Fruit fly (Drosophila melanogaster) whole organism, embryonic: ENCODE measurements around the gene Bili.

Experiments
- Abd-B ChIP-seq: fragments of 200-800 bp; sonication (Bioruptor generic); optimal IDR thresholded peaks from 2 replicates; lab custom pipeline; 2018; ENCODE audit warnings: missing biosample characterization, mild to moderate bottlenecking, missing genetic modification characterization, moderate library complexity
- Awh ChIP-seq: fragments of 200-800 bp; sonication (Bioruptor generic); IDR thresholded peaks from 2 replicates; pipeline ENCODE4, ENCODE4 v1.3.6; 2022; ENCODE audit warnings: missing biosample characterization, missing genetic modification characterization
- C15 ChIP-seq: fragments of 200-800 bp; sonication (Bioruptor generic); IDR thresholded peaks from 3 replicates; pipeline ENCODE4 v1.3.6; 2022; ENCODE audit warnings: missing biosample characterization, missing genetic modification characterization
- CG10147 ChIP-seq: fragments of 200-800 bp; sonication (Bioruptor generic); optimal IDR thresholded peaks from 2 replicates; lab custom pipeline; 2019; ENCODE audit warnings: missing biosample characterization, mild to moderate bottlenecking, missing genetic modification characterization, moderate library complexity
- CG1024 ChIP-seq: fragments of 200-800 bp; sonication (Bioruptor generic); IDR thresholded peaks from 2 replicates; pipeline ENCODE4 v1.3.6; 2022; ENCODE audit warnings: missing biosample characterization, missing genetic modification characterization
- CG10267 ChIP-seq: fragments of 200-800 bp; sonication (Bioruptor generic); optimal IDR thresholded peaks from 2 replicates; lab custom pipeline; 2018; ENCODE audit warnings: missing biosample characterization, mild to moderate bottlenecking, missing genetic modification characterization, moderate library complexity
- CG10979 ChIP-seq: fragments of 200-800 bp; sonication (Bioruptor generic); optimal IDR thresholded peaks from 2 replicates; lab custom pipeline; 2018; ENCODE audit warnings: missing biosample characterization, mild to moderate bottlenecking, missing genetic modification characterization, moderate library complexity
- CG11398 ChIP-seq: fragments of 200-800 bp; sonication (Bioruptor generic); optimal IDR thresholded peaks from 2 replicates; lab custom pipeline; 2016; ENCODE audit warnings: missing biosample characterization, missing genetic modification characterization
- CG1233 ChIP-seq: fragments of 200-800 bp; sonication (Bioruptor generic); optimal IDR thresholded peaks from 4 replicates; lab custom pipeline; 2018; ENCODE audit warnings: missing biosample characterization, mild to moderate bottlenecking, missing genetic modification characterization
- CG12391 ChIP-seq: fragments of 200-800 bp; sonication (Bioruptor generic); optimal IDR thresholded peaks from 3 replicates; lab custom pipeline; 2018; ENCODE audit warnings: missing biosample characterization, mild to moderate bottlenecking, missing genetic modification characterization, moderate library complexity
- CG13287 ChIP-seq: fragments of 200-800 bp; sonication (Bioruptor generic); IDR thresholded peaks from 2 replicates; pipeline ENCODE4 v1.3.6; 2022; ENCODE audit warnings: missing biosample characterization, missing genetic modification characterization; ENCODE audit not compliant: partially characterized antibody
- CG15601 ChIP-seq: fragments of 200-800 bp; sonication (Bioruptor generic); optimal IDR thresholded peaks from 3 replicates; lab custom pipeline; 2019; ENCODE audit warnings: missing biosample characterization, mild to moderate bottlenecking, missing genetic modification characterization, moderate library complexity
- CG17829 ChIP-seq: fragments of 200-800 bp; optimal IDR thresholded peaks from 2 replicates; lab custom pipeline; 2019; ENCODE audit warnings: missing biosample characterization, mild to moderate bottlenecking, missing genetic modification characterization, moderate library complexity
- CG17912 ChIP-seq: fragments of 200-800 bp; sonication (Bioruptor generic); optimal IDR thresholded peaks from 2 replicates; lab custom pipeline; 2018; ENCODE audit warnings: missing biosample characterization, mild to moderate bottlenecking, missing genetic modification characterization
- CG2712 ChIP-seq: fragments of 200-800 bp; optimal IDR thresholded peaks from 3 replicates; lab custom pipeline; 2019; ENCODE audit warnings: missing biosample characterization, mild to moderate bottlenecking, missing genetic modification characterization, moderate library complexity
- CG30020 ChIP-seq: fragments of 200-800 bp; optimal IDR thresholded peaks from 2 replicates; lab custom pipeline; 2019; ENCODE audit warnings: missing biosample characterization, mild to moderate bottlenecking, missing genetic modification characterization, moderate library complexity
- CG3163 ChIP-seq: fragments of 200-800 bp; sonication (Bioruptor generic); optimal IDR thresholded peaks from 3 replicates; lab custom pipeline; 2016; ENCODE audit warnings: missing biosample characterization, missing genetic modification characterization
- CG32532 ChIP-seq: fragments of 200-800 bp; sonication (Bioruptor generic); IDR thresholded peaks from 2 replicates; pipeline ENCODE4 v1.3.6; 2022; ENCODE audit warnings: missing biosample characterization, missing genetic modification characterization
- CG34376 ChIP-seq: fragments of 200-800 bp; sonication (Bioruptor generic); optimal IDR thresholded peaks from 2 replicates; lab custom pipeline; 2018; ENCODE audit warnings: missing biosample characterization, mild to moderate bottlenecking, missing genetic modification characterization
- CG7372 ChIP-seq: fragments of 200-800 bp; sonication (Bioruptor generic); IDR thresholded peaks from 2 replicates; pipeline ENCODE4 v1.3.6; 2022; ENCODE audit warnings: missing biosample characterization, missing genetic modification characterization
- CG8089 ChIP-seq: fragments of 200-800 bp; sonication (Bioruptor generic); optimal IDR thresholded peaks from 3 replicates; lab custom pipeline; 2016; ENCODE audit warnings: missing biosample characterization, missing genetic modification characterization
- CG8281 ChIP-seq: fragments of 200-800 bp; sonication (Bioruptor generic); optimal IDR thresholded peaks from 2 replicates; lab custom pipeline; 2018; ENCODE audit warnings: missing biosample characterization, mild to moderate bottlenecking, missing genetic modification characterization, moderate library complexity
- CG9727 ChIP-seq: fragments of 200-800 bp; sonication (Bioruptor generic); optimal IDR thresholded peaks from 3 replicates; lab custom pipeline; 2017; ENCODE audit warnings: missing biosample characterization, mild to moderate bottlenecking, missing genetic modification characterization
- Doc3 ChIP-seq: fragments of 200-800 bp; sonication (Bioruptor generic); IDR thresholded peaks from 3 replicates; pipeline ENCODE4 v1.3.6; 2022; ENCODE audit warnings: missing biosample characterization, missing genetic modification characterization; ENCODE audit not compliant: partially characterized antibody
- Ets97D ChIP-seq: fragments of 200-800 bp; sonication (Bioruptor generic); optimal IDR thresholded peaks from 3 replicates; lab custom pipeline; 2016; ENCODE audit warnings: missing biosample characterization, missing genetic modification characterization
- H2.0 ChIP-seq: fragments of 200-800 bp; sonication (Bioruptor generic); IDR thresholded peaks from 2 replicates; pipeline ENCODE4 v1.3.6; 2022; ENCODE audit warnings: missing biosample characterization, missing genetic modification characterization
- Jarid2 ChIP-seq: fragments of 200-800 bp; sonication (Bioruptor generic); optimal IDR thresholded peaks from 3 replicates; lab custom pipeline; 2017; ENCODE audit warnings: mild to moderate bottlenecking, missing biosample characterization, missing genetic modification reagents, missing genetic modification characterization
- Lim3 ChIP-seq: fragments of 200-800 bp; sonication (Bioruptor generic); IDR thresholded peaks from 2 replicates; pipeline ENCODE4 v1.3.6; 2022; ENCODE audit warnings: missing biosample characterization, missing genetic modification characterization
- MTF-1 ChIP-seq: fragments of 200-800 bp; sonication (Bioruptor generic); optimal IDR thresholded peaks from 2 replicates; lab custom pipeline; 2018; ENCODE audit warnings: missing biosample characterization, mild to moderate bottlenecking, missing genetic modification characterization, borderline replicate concordance
- Med ChIP-seq: fragments of 200-800 bp; sonication (Bioruptor generic); peaks from one replicate; lab custom pipeline; 2016; ENCODE audit warnings: missing biosample characterization, missing genetic modification characterization, mild to moderate bottlenecking, inconsistent platforms, moderate library complexity
- Opbp ChIP-seq: fragments of 200-800 bp; sonication (Bioruptor generic); IDR thresholded peaks from 3 replicates; pipeline ENCODE4 v1.3.6; 2022; ENCODE audit warnings: missing biosample characterization, missing genetic modification characterization; ENCODE audit not compliant: partially characterized antibody
- Rx ChIP-seq: fragments of 200-800 bp; sonication (Bioruptor generic); IDR thresholded peaks from 2 replicates; pipeline ENCODE4 v1.3.6; 2022; ENCODE audit warnings: missing biosample characterization, missing genetic modification characterization
- Sox100B ChIP-seq: fragments of 200-800 bp; sonication (Bioruptor generic); optimal IDR thresholded peaks from 3 replicates; lab custom pipeline; 2018; ENCODE audit warnings: missing biosample characterization, mild to moderate bottlenecking, missing genetic modification characterization
- Taf1 ChIP-seq: fragments of 200-800 bp; sonication (Bioruptor generic); IDR thresholded peaks from 2 replicates; pipeline ENCODE4 v1.3.6; 2022; ENCODE audit warnings: missing biosample characterization, missing genetic modification characterization
- ara ChIP-seq: fragments of 200-800 bp; sonication (Bioruptor generic); IDR thresholded peaks from 2 replicates; pipeline ENCODE4 v1.3.6; 2022; ENCODE audit warnings: missing biosample characterization, missing genetic modification characterization
- ato ChIP-seq: fragments of 200-800 bp; sonication (Bioruptor generic); IDR thresholded peaks from 2 replicates; pipeline ENCODE4 v1.3.6; 2022; ENCODE audit warnings: missing biosample characterization, missing genetic modification characterization; ENCODE audit not compliant: partially characterized antibody
- bsh ChIP-seq, 2 experiments: fragments of 200-800 bp; sonication (Bioruptor generic); optimal IDR thresholded peaks; 2 replicates each; lab custom pipeline; 2017 to 2018; ENCODE audit warnings: mild to moderate bottlenecking in 2 of 2, missing biosample characterization in 2 of 2, missing genetic modification characterization in 2 of 2, moderate library complexity in 1 of 2
- chinmo ChIP-seq: fragments of 200-800 bp; sonication (Bioruptor generic); IDR thresholded peaks from 4 replicates; pipeline ENCODE4 v1.3.6; 2022; ENCODE audit warnings: missing biosample characterization, missing genetic modification characterization; ENCODE audit not compliant: partially characterized antibody
- danr ChIP-seq: fragments of 200-800 bp; sonication (Bioruptor generic); IDR thresholded peaks from 2 replicates; pipeline ENCODE4 v1.3.6; 2022; ENCODE audit warnings: missing biosample characterization, missing genetic modification characterization
- disco-r ChIP-seq: fragments of 200-800 bp; sonication (Bioruptor generic); optimal IDR thresholded peaks from 2 replicates; lab custom pipeline; 2016; ENCODE audit warnings: missing biosample characterization, missing genetic modification characterization
- dm ChIP-seq: fragments of 200-800 bp; sonication (Bioruptor generic); optimal IDR thresholded peaks from 3 replicates; lab custom pipeline; 2016; ENCODE audit warnings: missing biosample characterization, missing genetic modification characterization
- gsb ChIP-seq: fragments of 200-800 bp; sonication (Bioruptor generic); IDR thresholded peaks from 2 replicates; pipeline ENCODE4 v1.3.6; 2022; ENCODE audit warnings: missing biosample characterization, missing genetic modification characterization
- ham ChIP-seq: fragments of 200-800 bp; sonication (Bioruptor generic); IDR thresholded peaks from 2 replicates; pipeline ENCODE4 v1.3.6; 2022; ENCODE audit warnings: missing biosample characterization, missing genetic modification characterization
- hbn ChIP-seq: fragments of 200-800 bp; sonication (Bioruptor generic); IDR thresholded peaks from 2 replicates; pipeline ENCODE4 v1.3.6; 2022; ENCODE audit warnings: missing biosample characterization, missing genetic modification characterization; ENCODE audit not compliant: partially characterized antibody
- mam ChIP-seq: fragments of 200-800 bp; sonication (Bioruptor generic); optimal IDR thresholded peaks from 3 replicates; lab custom pipeline; 2016; ENCODE audit warnings: missing biosample characterization, missing genetic modification characterization
- oc ChIP-seq: fragments of 200-800 bp; sonication (Bioruptor generic); optimal IDR thresholded peaks from 2 replicates; lab custom pipeline; 2018; ENCODE audit warnings: missing biosample characterization, mild to moderate bottlenecking, missing genetic modification characterization, moderate library complexity
- org-1 ChIP-seq: fragments of 200-800 bp; sonication (Bioruptor generic); optimal IDR thresholded peaks from 2 replicates; lab custom pipeline; 2017; ENCODE audit warnings: missing biosample characterization, missing genetic modification characterization
- pzg ChIP-seq: fragments of 200-800 bp; sonication (Bioruptor generic); optimal IDR thresholded peaks from 3 replicates; lab custom pipeline; 2018; ENCODE audit warnings: missing biosample characterization, mild to moderate bottlenecking, missing genetic modification characterization, moderate library complexity
- schlank ChIP-seq: fragments of 200-800 bp; sonication (Bioruptor generic); optimal IDR thresholded peaks from 2 replicates; lab custom pipeline; 2018; ENCODE audit warnings: missing biosample characterization, mild to moderate bottlenecking, missing genetic modification characterization
- shn ChIP-seq: fragments of 200-800 bp; sonication (Bioruptor generic); optimal IDR thresholded peaks from 3 replicates; lab custom pipeline; 2016; ENCODE audit warnings: missing biosample characterization, missing genetic modification characterization
- usp ChIP-seq: fragments of >200 bp; optimal IDR thresholded peaks from 2 replicates; lab custom pipeline; 2017; ENCODE audit warnings: missing biosample characterization, missing genetic modification characterization

The Bili gene

DNA sequence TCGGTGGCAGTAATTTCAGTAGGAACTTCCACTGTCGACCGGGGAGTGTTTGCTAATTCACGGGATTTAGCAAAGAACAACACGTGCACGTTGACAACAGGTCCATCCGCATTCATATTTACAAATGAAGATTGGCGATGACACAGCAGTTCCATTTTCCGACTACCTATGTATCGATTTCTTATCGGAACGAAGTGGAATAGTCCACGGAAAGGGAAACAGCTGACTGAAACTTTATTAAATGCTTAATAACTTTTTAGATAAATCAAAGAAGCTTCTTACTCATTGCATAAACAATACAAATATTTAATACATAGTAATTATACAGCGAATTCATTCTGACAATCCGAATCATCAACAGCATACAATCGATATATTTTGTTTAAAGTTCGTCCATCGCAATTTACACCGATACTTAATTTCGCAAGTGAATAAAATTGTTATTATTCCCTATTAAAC is 3.8 kb upstream of the Bili start, which contains the start of the genes Mocs2A, Mocs2B and Clbn (continued):
- TF ChIP-seq CG17829 (peak; percentile 12), dm (GFP tag; lab: Kevin White, UChicago) (peak; percentile 62), pzg (GFP tag; lab: Kevin White, UChicago) (peak; percentile 48), ham (no peak), CG2712 (no peak), chinmo (GFP tag; lab: Robert Waterston, UW) (peak; percentile 75; the same call in 1 of the 4 replicates), hbn (peak; percentile 81), Awh (no peak), CG10267 (tag; lab: Kevin White, UChicago) (peak; percentile 18), shn (GFP tag; lab: Kevin White, UChicago) (no peak), CG3163 (GFP tag; lab: Kevin White, UChicago) (no peak), mam (GFP tag; lab: Kevin White, UChicago) (no peak), CG1024 (GFP tag; lab: Robert Waterston, UW) (no peak), CG34376 (GFP tag; lab: Kevin White, UChicago) (no peak), CG13287 (GFP tag; lab: Robert Waterston, UW) (peak; percentile 90), schlank (tag; lab: Kevin White, UChicago) (no peak), C15 (GFP tag; lab: Robert Waterston, UW) (no peak), CG1233 (GFP tag; lab: Kevin White, UChicago) (no peak), Sox100B (no peak), CG11398 (GFP tag; lab: Kevin White, UChicago) (no peak), ato (GFP tag; lab: Robert Waterston, UW) (no peak), CG7372 (GFP tag; lab: Robert Waterston, UW) (no peak), Abd-B (GFP tag; lab: Kevin White, UChicago) (no peak), Doc3 (GFP tag; lab: Robert Waterston, UW) (peak; percentile 81), gsb (GFP tag; lab: Robert Waterston, UW) (no peak), Rx (GFP tag; lab: Robert Waterston, UW) (no peak), Opbp (peak; percentile 39; the same call in 2 of the 3 replicates), ara (no peak), CG12391 (tag; lab: Kevin White, UChicago) (peak; percentile 21), disco-r (GFP tag; lab: Kevin White, UChicago) (no peak), CG17912 (GFP tag; lab: Kevin White, UChicago) (no peak), CG8281 (tag; lab: Kevin White, UChicago) (no peak), org-1 (GFP tag; lab: Kevin White, UChicago) (no peak), Lim3 (GFP tag; lab: Robert Waterston, UW) (no peak), CG32532 (GFP tag; lab: Robert Waterston, UW) (no peak), Med (peak; percentile 19), CG8089 (GFP tag; lab: Kevin White, UChicago) (no peak), bsh (GFP tag; optimal IDR thresholded peaks at IDR 0.05; lab: Kevin White, UChicago) (no peak), Taf1 (GFP tag; lab: Robert Waterston, UW) (no peak), CG9727 (no peak), CG10147 (GFP tag; lab: Kevin White, UChicago) (no peak), Ets97D (peak; percentile 38), CG30020 (tag; lab: Kevin White, UChicago) (peak; percentile 80), CG15601 (tag; lab: Kevin White, UChicago) (no peak), usp (GFP tag; lab: Kevin White, UChicago) (no peak), Jarid2 (GFP tag; lab: Kevin White, UChicago) (peak; percentile 47), CG10979 (tag; lab: Kevin White, UChicago) (no peak), H2.0 (GFP tag; lab: Robert Waterston, UW) (no peak), oc (tag; lab: Kevin White, UChicago) (no peak), MTF-1 (GFP tag; lab: Kevin White, UChicago) (no peak), danr (GFP tag; lab: Robert Waterston, UW) (no peak)
